Worm (Caenorhabditis elegans) whole organism, mixed stage, embryonic: ENCODE measurements around the gene F26H11.8.

Experiments used
- M03D4.4 ChIP-seq: sonication (generic microtip); optimal IDR thresholded peaks from 2 replicates; lab custom pipeline; 2017; ENCODE audit warnings: mild to moderate bottlenecking, missing genetic modification characterization, missing compliant biosample characterization
- bed-3 ChIP-seq: fragments of 200-800 bp; sonication (Bioruptor generic); optimal IDR thresholded peaks from 3 replicates; lab custom pipeline; 2018; ENCODE audit warnings: mild to moderate bottlenecking, missing genetic modification characterization, moderate library complexity, missing compliant biosample characterization
- blmp-1 ChIP-seq: fragments of 150-350 bp; optimal IDR thresholded peaks from 2 replicates; lab custom pipeline; 2014; ENCODE audit warnings: missing biosample characterization, missing genetic modification characterization
- ceh-43 ChIP-seq: fragments of 200-800 bp; sonication (Bioruptor generic); optimal IDR thresholded peaks from 2 replicates; lab custom pipeline; 2018; ENCODE audit warnings: mild to moderate bottlenecking, missing genetic modification characterization, moderate library complexity, missing compliant biosample characterization
- drap-1 ChIP-seq: fragments of 200-800 bp; sonication (Bioruptor generic); optimal IDR thresholded peaks from 3 replicates; lab custom pipeline; 2018; ENCODE audit warnings: mild to moderate bottlenecking, missing genetic modification characterization, missing compliant biosample characterization
- nhr-12 ChIP-seq: fragments of 150-350 bp; optimal IDR thresholded peaks from 2 replicates; lab custom pipeline; 2014; ENCODE audit warnings: missing biosample characterization, missing genetic modification characterization
- nhr-237 ChIP-seq: fragments of 150-350 bp; optimal IDR thresholded peaks from 2 replicates; lab custom pipeline; 2014; ENCODE audit warnings: missing biosample characterization, missing genetic modification characterization
- nhr-76 ChIP-seq: sonication (generic microtip); optimal IDR thresholded peaks from 2 replicates; lab custom pipeline; 2017; ENCODE audit warnings: missing biosample characterization, missing genetic modification characterization
- pha-4 ChIP-seq: fragments of 150-350 bp; optimal IDR thresholded peaks from 2 replicates; lab custom pipeline; 2018; ENCODE audit warnings: missing biosample characterization, missing genetic modification reagents, missing genetic modification characterization
- snpc-4 ChIP-seq: fragments of 150-350 bp; optimal IDR thresholded peaks from 2 replicates; lab custom pipeline; 2014; ENCODE audit warnings: missing biosample characterization, missing genetic modification characterization
- ztf-11 ChIP-seq: fragments of 150-350 bp; optimal IDR thresholded peaks from 2 replicates; lab custom pipeline; 2014; ENCODE audit warnings: missing biosample characterization, missing genetic modification characterization

- TF ChIP-seq nhr-12 (tag; lab: Kevin White, UChicago) (no peak), snpc-4 (tag; lab: Kevin White, UChicago) (no peak), nhr-237 (tag; lab: Kevin White, UChicago) (no peak), bed-3 (GFP tag; lab: Kevin White, UChicago) (no peak), M03D4.4 (tag; lab: Kevin White, UChicago) (no peak), drap-1 (GFP tag; lab: Kevin White, UChicago) (no peak), ceh-43 (GFP tag; lab: Kevin White, UChicago) (no peak), nhr-76 (tag; lab: Kevin White, UChicago) (no peak), blmp-1 (no peak), ztf-11 (tag; lab: Kevin White, UChicago) (no peak), pha-4 (tag; lab: Kevin White, UChicago) (no peak)
These were observed 27.1 kb downstream of the F26H11.8 start for ce11 chrII:14415427-14415826.
